Fruit fly (Drosophila melanogaster): Measurements from ENCODE around the gene spas.

spas gene

DNA sequence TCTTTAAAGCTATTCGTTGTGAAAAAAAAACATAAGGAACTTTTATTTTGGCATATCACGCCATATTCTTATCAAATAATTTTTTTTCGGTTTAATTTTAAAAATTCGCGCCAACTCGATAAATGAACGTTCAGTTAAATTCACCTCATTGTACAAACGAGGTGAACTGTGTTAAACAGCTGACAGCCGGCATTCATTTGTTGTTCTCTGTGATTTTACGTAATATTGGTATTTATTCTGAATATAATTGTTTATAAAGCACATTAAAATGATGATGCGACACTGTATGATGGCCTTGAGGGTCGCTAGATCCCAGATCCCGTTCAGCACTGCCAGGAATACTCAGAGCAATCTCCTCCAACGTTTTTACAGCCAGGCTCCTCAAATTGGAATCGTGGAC lies 16.2 kb downstream of the spas start, which contains the start of gene CG6000:
Gene CG6000, plus strand, starts transcription at position 165 of the 400 bp plus-strand sequence.
- TF ChIP-seq CG16779 (tag; optimal IDR thresholded peaks at IDR 0.05): no peak
- TF ChIP-seq CG7368 (GFP tag; optimal IDR thresholded peaks at IDR 0.05): no peak
- no peak for TF ChIP-seq CG1621 (tag; optimal IDR thresholded peaks at IDR 0.05)
- TF ChIP-seq spab (GFP tag; optimal IDR thresholded peaks at IDR 0.05): no peak
- TF ChIP-seq CG31627 (GFP tag; optimal IDR thresholded peaks at IDR 0.05): no peak
- TF ChIP-seq CG3919 (GFP tag; optimal IDR thresholded peaks at IDR 0.05): no peak
- no peak for TF ChIP-seq svp (GFP tag)
- TF ChIP-seq lz (GFP tag; optimal IDR thresholded peaks at IDR 0.05): no peak

DNA sequence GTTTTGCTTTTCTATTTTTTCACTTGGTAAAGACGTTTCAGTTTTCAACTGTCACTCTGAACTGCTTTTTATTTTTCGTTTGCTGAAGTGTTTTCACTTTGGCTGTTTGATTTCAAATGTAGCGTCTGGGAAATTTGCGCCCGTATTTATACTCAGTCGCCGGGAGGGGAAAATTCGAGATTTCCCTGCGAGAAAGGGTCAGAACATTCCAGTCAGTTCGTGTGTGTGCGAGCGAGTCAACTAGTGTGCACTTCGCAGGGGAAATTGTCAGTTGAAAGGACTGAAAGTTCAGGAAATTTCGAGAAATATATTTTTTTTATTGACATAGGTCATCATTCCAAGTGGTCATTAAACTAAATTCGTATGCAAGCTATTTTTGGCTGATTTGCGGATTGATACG lies 19.2 kb downstream of the spas start, which contains the start of gene Hsp68:
Gene Hsp68, minus strand, starts transcription at position 123 of the 400 bp plus-strand sequence.
- TF ChIP-seq fkh (GFP tag; optimal IDR thresholded peaks at IDR 0.05) (peak; percentile 28), CG11762 (GFP tag; optimal IDR thresholded peaks at IDR 0.05; ENCODE audit: insufficient read depth) (no peak), CG6854 (GFP tag; optimal IDR thresholded peaks at IDR 0.05) (peak; percentile 68), ss (GFP tag; optimal IDR thresholded peaks at IDR 0.05) (peak in 1 of 2 experiments; percentile 49), CG15336 (GFP tag; IDR thresholded peaks at IDR 0.05) (no peak), Met (GFP tag; optimal IDR thresholded peaks at IDR 0.05) (no peak), Sox102F (GFP tag; optimal IDR thresholded peaks at IDR 0.05) (no peak), svp (GFP tag) (peak; percentile 87), CG1621 (tag; optimal IDR thresholded peaks at IDR 0.05) (peak; percentile 40), Sox14 (GFP tag; optimal IDR thresholded peaks at IDR 0.05) (peak; percentile 32), CG6808 (GFP tag; optimal IDR thresholded peaks at IDR 0.05) (peak; percentile 43), dsx (GFP tag; optimal IDR thresholded peaks at IDR 0.05; ENCODE audit: poor library complexity, severe bottlenecking) (peak; percentile 55), CG3032 (tag; optimal IDR thresholded peaks at IDR 0.05) (no peak), CG16779 (tag; optimal IDR thresholded peaks at IDR 0.05) (no peak), lz (GFP tag; optimal IDR thresholded peaks at IDR 0.05) (no peak), esn (GFP tag; optimal IDR thresholded peaks at IDR 0.05) (peak; percentile 8), Gug (GFP tag; IDR thresholded peaks at IDR 0.05) (no peak)

DNA sequence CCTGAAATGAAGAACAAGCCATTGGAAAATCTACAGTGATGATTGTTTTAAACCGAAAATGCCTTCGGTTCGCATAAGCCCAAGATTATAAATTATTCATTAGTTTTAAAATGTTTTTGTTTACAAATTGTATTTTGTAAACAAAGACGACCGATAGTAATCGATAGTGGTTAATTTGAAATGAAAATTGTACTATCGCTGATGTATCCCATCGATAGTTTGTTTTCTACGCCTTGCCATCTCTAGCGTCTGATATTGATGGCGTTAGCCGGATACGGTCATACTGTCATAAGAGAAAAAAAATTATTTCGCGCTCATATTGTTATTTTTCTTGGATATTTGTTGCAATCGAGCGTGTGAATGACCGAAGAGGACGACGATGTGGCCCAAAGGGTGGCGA lies 20.0 kb downstream of the spas start, which contains the start of gene SMC1:
Gene SMC1, plus strand, starts transcription at position 247 of the 400 bp plus-strand sequence.
- TF ChIP-seq Eip78C (GFP tag) (no peak), dsx (GFP tag; optimal IDR thresholded peaks at IDR 0.05; ENCODE audit: poor library complexity, severe bottlenecking) (peak; percentile 62), CG34406 (GFP tag; optimal IDR thresholded peaks at IDR 0.05) (no peak), fkh (GFP tag; optimal IDR thresholded peaks at IDR 0.05) (peak; percentile 99), lz (GFP tag; optimal IDR thresholded peaks at IDR 0.05) (peak; percentile 40), CG16779 (tag; optimal IDR thresholded peaks at IDR 0.05) (no peak), CG3032 (tag; optimal IDR thresholded peaks at IDR 0.05) (peak; percentile 27), CG1621 (tag; optimal IDR thresholded peaks at IDR 0.05) (no peak), esn (GFP tag; optimal IDR thresholded peaks at IDR 0.05) (peak; percentile 47), Sox14 (GFP tag; optimal IDR thresholded peaks at IDR 0.05) (peak; percentile 94)

DNA sequence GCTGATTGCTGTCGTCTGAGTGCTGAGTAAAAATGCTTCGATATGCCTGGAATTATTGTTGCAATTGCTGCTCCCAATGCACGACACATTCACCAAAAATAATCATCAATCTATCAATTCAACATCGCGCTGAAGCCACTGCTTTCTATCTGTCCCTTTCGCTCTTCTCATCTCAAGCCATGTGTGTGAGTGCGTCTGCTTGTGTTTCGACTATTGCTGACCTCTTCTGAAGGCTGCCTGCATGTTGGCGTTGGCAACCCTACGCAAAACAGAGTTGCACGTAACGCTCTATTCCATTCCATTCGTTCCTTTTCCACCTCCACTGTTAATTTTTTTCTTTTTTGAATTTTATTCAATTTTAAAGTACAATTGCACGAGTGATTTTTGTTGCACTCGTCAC lies 27.7 kb downstream of the spas start:
- TF ChIP-seq Sox15 (GFP tag; optimal IDR thresholded peaks at IDR 0.05): no peak
- TF ChIP-seq Eip78C (GFP tag): no peak

DNA sequence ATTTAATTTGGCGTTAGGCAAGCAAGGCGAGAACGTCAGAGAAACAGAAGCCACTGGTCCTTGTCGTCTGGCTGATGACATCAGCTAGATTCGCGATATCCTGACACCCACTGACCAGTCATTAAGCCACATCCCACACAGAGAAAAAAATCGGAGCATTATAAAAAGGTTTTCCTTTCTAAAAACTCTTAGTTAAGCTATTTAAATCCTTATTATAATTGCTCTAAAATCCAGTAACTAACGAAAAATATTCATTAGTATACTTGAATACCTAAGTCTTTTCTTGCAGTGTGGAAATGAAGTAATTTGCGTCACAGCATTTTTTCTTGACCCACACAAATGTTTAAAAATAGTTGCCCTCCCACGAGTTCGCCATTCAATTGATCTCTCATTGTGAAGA lies 30.8 kb downstream of the spas start:
- TF ChIP-seq Sox102F (GFP tag; optimal IDR thresholded peaks at IDR 0.05): no peak
- TF ChIP-seq Hr38 (GFP tag; optimal IDR thresholded peaks at IDR 0.05): no peak
- TF ChIP-seq CG3032 (tag; optimal IDR thresholded peaks at IDR 0.05): no peak
- no peak for TF ChIP-seq CG6854 (GFP tag; optimal IDR thresholded peaks at IDR 0.05)
- no peak for TF ChIP-seq lz (GFP tag; optimal IDR thresholded peaks at IDR 0.05)
- no peak for TF ChIP-seq CG34406 (GFP tag; optimal IDR thresholded peaks at IDR 0.05)
- TF ChIP-seq fd85E (GFP tag; optimal IDR thresholded peaks at IDR 0.05): no peak
- TF ChIP-seq CG16779 (tag; optimal IDR thresholded peaks at IDR 0.05): no peak

DNA sequence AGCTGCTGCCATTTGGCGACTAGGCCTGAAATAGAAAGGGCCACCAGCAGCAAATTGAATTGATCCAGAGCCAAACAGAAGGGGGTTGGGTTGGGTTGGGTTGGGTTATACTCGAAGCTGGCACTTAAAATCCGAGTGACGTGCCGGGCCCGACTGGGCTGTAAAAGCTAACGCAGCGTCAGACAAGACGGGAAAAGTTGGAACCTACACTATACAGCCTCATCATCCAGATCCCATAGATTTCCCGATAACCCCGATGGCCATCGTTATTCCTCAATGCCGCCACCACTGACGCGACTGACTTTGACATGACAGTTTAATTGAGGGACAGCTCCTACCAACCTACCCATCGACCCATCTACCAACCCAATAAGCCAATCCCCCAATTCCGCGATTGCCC lies 31.9 kb downstream of the spas start:
- no peak for TF ChIP-seq CG3032 (tag; optimal IDR thresholded peaks at IDR 0.05)
- TF ChIP-seq ss (GFP tag; optimal IDR thresholded peaks at IDR 0.05): no peak
- no peak for TF ChIP-seq CG6276 (GFP tag; optimal IDR thresholded peaks at IDR 0.05)
- no peak for TF ChIP-seq fd59A (GFP tag; optimal IDR thresholded peaks at IDR 0.05)
- no peak for TF ChIP-seq CG6792 (GFP tag; optimal IDR thresholded peaks at IDR 0.05)
- TF ChIP-seq Sox15 (GFP tag; optimal IDR thresholded peaks at IDR 0.05): no peak
- TF ChIP-seq lz (GFP tag; optimal IDR thresholded peaks at IDR 0.05): no peak
- TF ChIP-seq CG9139 (GFP tag; optimal IDR thresholded peaks at IDR 0.05): no peak
- TF ChIP-seq Ets21C (GFP tag; optimal IDR thresholded peaks at IDR 0.05): no peak
- no peak for TF ChIP-seq CG6808 (GFP tag; optimal IDR thresholded peaks at IDR 0.05)
- TF ChIP-seq Hr38 (GFP tag; optimal IDR thresholded peaks at IDR 0.05): no peak
- no peak for TF ChIP-seq topi (GFP tag; optimal IDR thresholded peaks at IDR 0.05)
- no peak for TF ChIP-seq CG4318 (GFP tag; optimal IDR thresholded peaks at IDR 0.05)
- no peak for TF ChIP-seq pdm3 (GFP tag; optimal IDR thresholded peaks at IDR 0.05)
- no peak for TF ChIP-seq Ets96B (tag; optimal IDR thresholded peaks at IDR 0.05)
- no peak for TF ChIP-seq CG10631 (GFP tag; optimal IDR thresholded peaks at IDR 0.05)
- no peak for TF ChIP-seq dac (GFP tag; optimal IDR thresholded peaks at IDR 0.05)
